Fruit fly (Drosophila melanogaster): ENCODE results near the gene CG18178.

dm6 chr3L:9694169-9694866, 24.6 kb downstream of the CG18178 start:
- TF ChIP-seq CG3847 (GFP tag; IDR thresholded peaks at IDR 0.05) (no peak), kay (GFP tag; optimal IDR thresholded peaks at IDR 0.05) (no peak), CG32532 (GFP tag; IDR thresholded peaks at IDR 0.05) (peak; percentile 57; the same call in 1 of the 2 replicates), bcd (GFP tag; optimal IDR thresholded peaks at IDR 0.05) (peak; percentile 9), CG2875 (GFP tag; optimal IDR thresholded peaks at IDR 0.05) (no peak), gem (tag; optimal IDR thresholded peaks at IDR 0.05) (no peak)

Measured in whole organism, embryonic.